Worm (Caenorhabditis elegans): ENCODE measurements around the gene clec-234.

Gene clec-234

DNA sequence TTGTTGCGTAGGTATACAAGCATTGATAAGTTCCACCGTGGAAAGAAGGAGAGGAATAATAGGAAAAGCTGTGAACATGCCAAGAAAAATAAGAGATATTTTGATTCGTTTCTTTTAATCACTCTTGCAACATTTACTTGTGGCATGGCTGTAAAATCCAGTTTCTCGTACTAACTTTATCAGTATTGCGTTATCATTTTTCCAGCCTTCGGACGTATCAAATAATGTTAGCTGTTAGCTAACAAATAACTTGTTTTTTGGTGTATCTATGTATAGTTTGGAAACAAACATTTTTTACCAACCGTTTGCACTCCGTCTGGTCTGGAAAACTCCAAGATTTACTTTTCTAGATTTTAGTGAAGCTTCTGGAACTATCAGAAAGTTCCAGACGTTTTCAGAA, at the start of gene clec-234:
Gene clec-234, minus strand, starts transcription at position 101 of the 400 bp plus-strand sequence.
- TF ChIP-seq Y55F3AM.14 (GFP tag; optimal IDR thresholded peaks at IDR 0.05) (no peak), nhr-77 (tag; optimal IDR thresholded peaks at IDR 0.05) (no peak), zag-1 (tag; optimal IDR thresholded peaks at IDR 0.05) (no peak), lsy-2 (tag; optimal IDR thresholded peaks at IDR 0.05) (no peak), lin-39 (tag; optimal IDR thresholded peaks at IDR 0.05) (no peak), sma-3 (GFP tag; optimal IDR thresholded peaks at IDR 0.05) (no peak), skn-1 (tag; optimal IDR thresholded peaks at IDR 0.05) (no peak), dmd-4 (tag; optimal IDR thresholded peaks at IDR 0.05) (no peak), ZK546.5 (tag; optimal IDR thresholded peaks at IDR 0.05) (no peak), alr-1 (tag; optimal IDR thresholded peaks at IDR 0.05) (no peak), C34F6.9 (tag; optimal IDR thresholded peaks at IDR 0.05) (no peak), lin-13 (GFP tag; optimal IDR thresholded peaks at IDR 0.05) (no peak), nhr-11 (tag; optimal IDR thresholded peaks at IDR 0.05) (no peak), nhr-25 (tag; optimal IDR thresholded peaks at IDR 0.05) (no peak), gmeb-1 (tag; optimal IDR thresholded peaks at IDR 0.05) (no peak), peb-1 (tag; optimal IDR thresholded peaks at IDR 0.05) (no peak)

DNA sequence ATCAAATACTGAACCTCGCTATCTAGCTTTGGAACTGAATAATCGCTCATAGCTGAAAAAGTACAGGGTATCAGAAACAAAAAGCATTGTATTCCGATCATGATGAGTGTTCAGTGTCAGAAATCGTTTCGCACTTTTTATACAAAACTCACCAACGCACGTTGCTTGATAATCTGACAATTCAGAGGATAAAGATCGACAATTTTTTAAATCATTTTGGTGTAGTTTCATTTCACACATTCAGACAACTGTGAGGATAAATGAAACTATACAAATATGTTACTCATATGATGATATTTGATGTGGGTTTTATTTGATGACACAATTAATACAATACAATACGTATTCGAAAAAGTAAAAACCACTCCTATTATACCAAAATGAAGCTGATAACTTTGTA, 49.7 kb upstream of the clec-234 start, which contains the start of gene F57E7.2:
Gene F57E7.2, minus strand, starts transcription at position 101 of the 400 bp plus-strand sequence.
- TF ChIP-seq sma-3 (GFP tag; optimal IDR thresholded peaks at IDR 0.05): no peak
- no peak for TF ChIP-seq nhr-21 (tag; optimal IDR thresholded peaks at IDR 0.05)
- no peak for TF ChIP-seq lin-13 (GFP tag; optimal IDR thresholded peaks at IDR 0.05)
- no peak for TF ChIP-seq ama-1 (optimal IDR thresholded peaks at IDR 0.05)
- no peak for TF ChIP-seq F13H6.1 (tag; optimal IDR thresholded peaks at IDR 0.05)
- TF ChIP-seq ceh-16 (tag; optimal IDR thresholded peaks at IDR 0.05): no peak
- no peak for TF ChIP-seq nhr-129 (tag; optimal IDR thresholded peaks at IDR 0.05)
- TF ChIP-seq unc-39 (tag; optimal IDR thresholded peaks at IDR 0.05): no peak
- no peak for TF ChIP-seq nhr-23 (tag; optimal IDR thresholded peaks at IDR 0.05)
- TF ChIP-seq nhr-237 (tag; optimal IDR thresholded peaks at IDR 0.05): no peak
- no peak for TF ChIP-seq gmeb-1 (tag; optimal IDR thresholded peaks at IDR 0.05)
- no peak for TF ChIP-seq blmp-1 (tag; optimal IDR thresholded peaks at IDR 0.05; ENCODE audit: insufficient read depth)
- TF ChIP-seq skn-1 (tag; optimal IDR thresholded peaks at IDR 0.05): no peak
- TF ChIP-seq sma-9 (GFP tag; optimal IDR thresholded peaks at IDR 0.05): no peak
- TF ChIP-seq sma-9 (tag; optimal IDR thresholded peaks at IDR 0.05): no peak

DNA sequence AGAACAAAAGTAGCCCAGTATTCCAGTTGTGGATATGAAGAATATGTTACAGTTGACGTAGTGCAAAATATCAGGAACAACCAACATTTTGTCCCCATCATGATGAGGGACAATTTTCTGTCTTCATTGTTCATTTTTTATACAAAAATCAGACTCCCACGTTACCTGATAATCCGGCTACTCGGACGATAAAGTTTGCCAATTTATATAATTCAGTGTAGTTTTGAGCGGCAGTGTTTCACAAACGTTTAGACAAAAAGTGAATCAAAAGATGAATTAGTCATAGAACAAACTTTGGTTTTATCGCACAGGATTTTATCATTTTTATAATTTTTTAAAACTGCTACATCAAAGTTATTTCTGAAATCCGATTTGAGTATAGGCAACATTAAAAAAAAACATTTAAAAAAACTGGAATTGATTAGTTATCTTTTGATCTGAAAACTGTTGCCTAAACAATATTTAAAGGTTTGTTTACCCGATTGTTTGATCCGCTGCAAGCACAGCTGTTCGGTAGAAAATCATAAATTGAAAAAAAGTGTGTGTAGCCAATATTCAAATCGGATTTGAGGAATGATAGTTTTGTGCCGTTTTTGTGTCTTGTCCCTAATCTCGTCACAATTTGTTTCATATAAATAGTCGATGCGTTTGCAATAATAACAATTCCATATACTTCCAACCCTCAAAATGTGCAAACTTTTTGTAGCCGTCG, 47.7 kb upstream of the clec-234 start, which contains the start of the genes F57E7.4 and spig-6:
Gene F57E7.4, minus strand, starts transcription at position 101 of the 712 bp plus-strand sequence.
Gene spig-6, plus strand, starts transcription at position 662 of the 712 bp plus-strand sequence.
- TF ChIP-seq snpc-4 (tag; optimal IDR thresholded peaks at IDR 0.05): no peak
- no peak for TF ChIP-seq nhr-6 (tag; optimal IDR thresholded peaks at IDR 0.05)
- no peak for TF ChIP-seq sma-3 (GFP tag; optimal IDR thresholded peaks at IDR 0.05)
- no peak for TF ChIP-seq ceh-82 (tag; optimal IDR thresholded peaks at IDR 0.05)
- no peak for TF ChIP-seq unc-39 (tag; optimal IDR thresholded peaks at IDR 0.05)
- no peak for TF ChIP-seq sem-4 (tag; optimal IDR thresholded peaks at IDR 0.05)
- no peak for TF ChIP-seq alr-1 (tag; optimal IDR thresholded peaks at IDR 0.05)
- no peak for TF ChIP-seq Y55F3AM.14 (GFP tag; optimal IDR thresholded peaks at IDR 0.05)
- TF ChIP-seq ztf-1 (GFP tag; conservative IDR thresholded peaks at IDR 0.05): no peak
- no peak for TF ChIP-seq fos-1 (tag; optimal IDR thresholded peaks at IDR 0.05)
- TF ChIP-seq unc-55 (GFP tag; optimal IDR thresholded peaks at IDR 0.05): no peak
- TF ChIP-seq aly-2 (tag; optimal IDR thresholded peaks at IDR 0.05): no peak

DNA sequence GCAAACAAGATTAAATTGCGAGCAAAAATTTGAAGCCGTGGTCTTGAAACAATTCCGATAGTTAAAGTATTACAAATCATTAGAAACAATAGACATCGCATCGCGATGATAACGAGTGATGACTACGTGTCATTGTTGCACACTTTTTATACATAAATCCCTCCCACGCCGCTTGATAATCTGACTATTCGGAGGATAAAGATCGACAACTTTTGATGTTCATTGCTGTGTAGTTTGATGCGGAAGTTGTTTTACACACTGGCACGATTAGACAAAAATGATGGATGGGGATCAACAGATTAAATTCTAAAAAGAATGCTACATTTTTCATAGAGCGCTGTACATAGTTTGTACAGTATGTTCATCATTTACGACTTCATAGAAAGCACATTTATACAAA, 45.9 kb upstream of the clec-234 start, which contains the start of gene T08G3.11:
Gene T08G3.11, minus strand, starts transcription at position 101 of the 400 bp plus-strand sequence.
- TF ChIP-seq unc-55 (GFP tag; optimal IDR thresholded peaks at IDR 0.05) (no peak), nhr-23 (tag; optimal IDR thresholded peaks at IDR 0.05) (no peak), ceh-82 (tag; optimal IDR thresholded peaks at IDR 0.05) (no peak), lsy-2 (tag; optimal IDR thresholded peaks at IDR 0.05) (no peak), F13H6.1 (tag; optimal IDR thresholded peaks at IDR 0.05) (no peak), nhr-11 (tag; optimal IDR thresholded peaks at IDR 0.05) (no peak)
